Worm (Caenorhabditis elegans) whole organism, young adult: ENCODE results near the gene ZK686.6.

Experiments used
- B0019.2 ChIP-seq: fragments of 200-800 bp; sonication (Bioruptor generic); conservative IDR thresholded peaks from 2 replicates; pipeline ENCODE4 v1.3.6; 2022; ENCODE audit warnings: missing genetic modification reagents, missing genetic modification characterization, missing compliant biosample characterization
- B0035.1 ChIP-seq: sonication (generic microtip); optimal IDR thresholded peaks from 2 replicates; lab custom pipeline; 2016; ENCODE audit warnings: missing genetic modification characterization, mild to moderate bottlenecking, missing compliant biosample characterization, missing genotype, missing genetic modification reagents
- D2030.7 ChIP-seq: fragments of 200-800 bp; sonication (Bioruptor generic); IDR thresholded peaks from 2 replicates; pipeline ENCODE4 v1.3.6; 2022; ENCODE audit warnings: missing genetic modification reagents, missing genetic modification characterization, missing compliant biosample characterization
- F23B12.7 ChIP-seq: sonication (generic microtip); optimal IDR thresholded peaks from 2 replicates; lab custom pipeline; 2017; ENCODE audit warnings: missing genetic modification characterization, mild to moderate bottlenecking, missing compliant biosample characterization, antibody characterized with exemption, moderate library complexity; ENCODE audit not compliant: insufficient read depth
- F49E8.2 ChIP-seq: sonication (generic microtip); optimal IDR thresholded peaks from 3 replicates; lab custom pipeline; 2017; ENCODE audit warnings: missing genetic modification characterization, mild to moderate bottlenecking, missing compliant biosample characterization, antibody characterized with exemption, moderate library complexity; ENCODE audit not compliant: insufficient read depth
- F57A8.1 ChIP-seq: fragments of 200-800 bp; sonication (Bioruptor generic); optimal IDR thresholded peaks from 2 replicates; lab custom pipeline; 2018; ENCODE audit warnings: mild to moderate bottlenecking, missing genetic modification characterization, moderate library complexity, missing compliant biosample characterization
- K11D2.4 ChIP-seq: fragments of 200-800 bp; sonication (Bioruptor generic); IDR thresholded peaks from 2 replicates; pipeline ENCODE4 v1.3.6; 2022; ENCODE audit warnings: missing genetic modification reagents, missing genetic modification characterization, missing compliant biosample characterization
- K12H6.12 ChIP-seq: fragments of 200-800 bp; sonication (Bioruptor generic); optimal IDR thresholded peaks from 2 replicates; lab custom pipeline; 2018; ENCODE audit warnings: mild to moderate bottlenecking, missing genetic modification characterization, missing compliant biosample characterization
- ama-1 ChIP-seq, 3 experiments: fragments of 150-350 bp in 1 of 3; sonication (generic microtip) in 2 of 3; optimal IDR thresholded peaks; 2 replicates each; lab custom pipeline; 2014 to 2018; ENCODE audit warnings: missing biosample characterization in 2 of 3, missing genetic modification characterization in 2 of 3, missing genetic modification reagents in 2 of 3
- attf-5 ChIP-seq: fragments of 200-800 bp; sonication (Bioruptor generic); optimal IDR thresholded peaks from 2 replicates; lab custom pipeline; 2018; ENCODE audit warnings: mild to moderate bottlenecking, missing genetic modification characterization, missing compliant biosample characterization
- cebp-1 ChIP-seq, 2 experiments: fragments of 200-800 bp in 1 of 2; sonication (Bioruptor generic) in 1 of 2; sonication (generic microtip) in 1 of 2; IDR thresholded peaks in 1 of 2; optimal IDR thresholded peaks in 1 of 2; 2 replicates each; pipeline versions ENCODE4 v1.3.6 to Lab custom; 2017 to 2022; ENCODE audit warnings: missing compliant biosample characterization in 2 of 2, missing genetic modification characterization in 2 of 2, mild to moderate bottlenecking in 1 of 2, missing genetic modification reagents in 1 of 2, moderate library complexity in 1 of 2
- ceh-100 ChIP-seq: fragments of 200-800 bp; sonication (Bioruptor generic); IDR thresholded peaks from 2 replicates; pipeline ENCODE4 v1.3.6; 2022; ENCODE audit warnings: missing genetic modification reagents, missing genetic modification characterization, missing compliant biosample characterization
- ceh-27 ChIP-seq: fragments of 200-800 bp; sonication (Bioruptor generic); optimal IDR thresholded peaks from 2 replicates; lab custom pipeline; 2018; ENCODE audit warnings: mild to moderate bottlenecking, missing genetic modification characterization, moderate library complexity, missing compliant biosample characterization
- dox-1 ChIP-seq: fragments of 200-800 bp; sonication (Bioruptor generic); IDR thresholded peaks from 2 replicates; pipeline ENCODE4 v1.3.6; 2022; ENCODE audit warnings: missing genetic modification reagents, missing genetic modification characterization, missing compliant biosample characterization
- egl-44 ChIP-seq: fragments of 200-800 bp; sonication (Bioruptor generic); IDR thresholded peaks from 2 replicates; pipeline ENCODE4 v1.3.6; 2022; ENCODE audit warnings: missing genetic modification reagents, missing genetic modification characterization, missing compliant biosample characterization
- ekl-4 ChIP-seq: fragments of 200-800 bp; sonication (Bioruptor generic); IDR thresholded peaks from 2 replicates; pipeline ENCODE4 v1.3.6; 2022; ENCODE audit warnings: missing genetic modification reagents, missing genetic modification characterization, missing compliant biosample characterization
- fkh-3 ChIP-seq: sonication (generic microtip); optimal IDR thresholded peaks from 2 replicates; lab custom pipeline; 2016; ENCODE audit warnings: mild to moderate bottlenecking, missing genetic modification characterization, missing compliant biosample characterization
- hmg-1.2 ChIP-seq: fragments of 200-800 bp; sonication (Bioruptor generic); IDR thresholded peaks from 2 replicates; pipeline ENCODE4 v1.3.6; 2022; ENCODE audit warnings: missing genetic modification reagents, missing genetic modification characterization, missing compliant biosample characterization
- lin-26 ChIP-seq: fragments of 200-800 bp; sonication (Bioruptor generic); IDR thresholded peaks from 2 replicates; pipeline ENCODE4 v1.3.6; 2022; ENCODE audit warnings: missing genetic modification reagents, missing genetic modification characterization, missing compliant biosample characterization
- lin-35 ChIP-seq, 3 experiments: fragments of 150-350 bp in 2 of 3; sonication (generic microtip) in 1 of 3; optimal IDR thresholded peaks; 2 replicates each; lab custom pipeline; 2014 to 2018; ENCODE audit warnings: missing biosample characterization in 3 of 3, missing genetic modification characterization in 3 of 3, missing genetic modification reagents in 3 of 3
- lin-40 ChIP-seq: sonication (generic microtip); optimal IDR thresholded peaks from 2 replicates; lab custom pipeline; 2016; ENCODE audit warnings: missing genetic modification characterization, mild to moderate bottlenecking, missing compliant biosample characterization, missing genotype, missing genetic modification reagents
- lin-54 ChIP-seq: fragments of 200-800 bp; sonication (Bioruptor generic); optimal IDR thresholded peaks from 2 replicates; lab custom pipeline; 2018; ENCODE audit warnings: mild to moderate bottlenecking, missing genetic modification characterization, missing compliant biosample characterization
- madf-10 ChIP-seq: sonication (generic microtip); optimal IDR thresholded peaks from 2 replicates; lab custom pipeline; 2016; ENCODE audit warnings: mild to moderate bottlenecking, missing genetic modification characterization, missing compliant biosample characterization
- madf-3 ChIP-seq: fragments of 200-800 bp; sonication (Bioruptor generic); IDR thresholded peaks from 2 replicates; pipeline ENCODE4 v1.3.6; 2022; ENCODE audit warnings: missing genetic modification reagents, missing genetic modification characterization, missing compliant biosample characterization
- mel-28 ChIP-seq: sonication (generic microtip); optimal IDR thresholded peaks from 2 replicates; lab custom pipeline; 2016; ENCODE audit warnings: borderline replicate concordance, mild to moderate bottlenecking, missing genetic modification characterization, missing compliant biosample characterization
- nfya-2 ChIP-seq: fragments of 200-800 bp; sonication (Bioruptor generic); IDR thresholded peaks from 2 replicates; pipeline ENCODE4 v1.3.6; 2022; ENCODE audit warnings: missing genetic modification reagents, missing genetic modification characterization, missing compliant biosample characterization
- nfyb-1 ChIP-seq: fragments of 200-800 bp; sonication (Bioruptor generic); IDR thresholded peaks from 2 replicates; pipeline ENCODE4 v1.3.6; 2022; ENCODE audit warnings: missing genetic modification reagents, missing genetic modification characterization, missing compliant biosample characterization
- nhr-80 ChIP-seq: sonication (generic microtip); optimal IDR thresholded peaks from 2 replicates; lab custom pipeline; 2016; ENCODE audit warnings: missing genetic modification characterization, missing compliant biosample characterization
- rcor-1 ChIP-seq: fragments of 200-800 bp; sonication (Bioruptor generic); IDR thresholded peaks from 2 replicates; pipeline ENCODE4 v1.3.6; 2022; ENCODE audit warnings: missing genetic modification reagents, missing genetic modification characterization, missing compliant biosample characterization
- rpc-1 ChIP-seq, 2 experiments: fragments of 150-350 bp in 1 of 2; sonication (generic microtip) in 1 of 2; optimal IDR thresholded peaks; 2 replicates each; lab custom pipeline; 2014 to 2018; ENCODE audit warnings: missing biosample characterization in 1 of 2, missing genetic modification characterization in 1 of 2, missing genetic modification reagents in 1 of 2, missing genotype in 1 of 2
- snpc-1.1 ChIP-seq: sonication (generic microtip); optimal IDR thresholded peaks from 2 replicates; lab custom pipeline; 2017; ENCODE audit warnings: missing genetic modification characterization, mild to moderate bottlenecking, missing compliant biosample characterization, antibody characterized with exemption, moderate library complexity, missing genotype, missing genetic modification reagents; ENCODE audit not compliant: insufficient read depth
- snpc-1.3 ChIP-seq: sonication (generic microtip); optimal IDR thresholded peaks from 2 replicates; lab custom pipeline; 2017; ENCODE audit warnings: missing genetic modification characterization, mild to moderate bottlenecking, missing compliant biosample characterization, antibody characterized with exemption, moderate library complexity, missing genotype, missing genetic modification reagents; ENCODE audit not compliant: insufficient read depth
- snpc-4 ChIP-seq, 5 experiments: fragments of 150-350 bp in 1 of 5; sonication (generic microtip) in 4 of 5; optimal IDR thresholded peaks; 2 replicates each; lab custom pipeline; 2014 to 2018; ENCODE audit warnings: missing genetic modification characterization in 5 of 5, missing biosample characterization in 3 of 5, antibody characterized with exemption in 2 of 5, mild to moderate bottlenecking in 2 of 5, missing compliant biosample characterization in 2 of 5, missing genotype in 2 of 5, moderate library complexity in 2 of 5, missing genetic modification reagents in 1 of 5
- somi-1 ChIP-seq: fragments of 200-800 bp; sonication (Bioruptor generic); optimal IDR thresholded peaks from 2 replicates; lab custom pipeline; 2018; ENCODE audit warnings: mild to moderate bottlenecking, missing genetic modification characterization, missing compliant biosample characterization
- zfh-2 ChIP-seq: fragments of 200-800 bp; sonication (Bioruptor generic); conservative IDR thresholded peaks from 2 replicates; pipeline ENCODE4 v1.3.6; 2022; ENCODE audit warnings: missing genetic modification reagents, missing genetic modification characterization, missing compliant biosample characterization
- ztf-3 ChIP-seq: fragments of 200-800 bp; sonication (Bioruptor generic); optimal IDR thresholded peaks from 2 replicates; lab custom pipeline; 2018; ENCODE audit warnings: mild to moderate bottlenecking, missing genetic modification characterization, missing compliant biosample characterization

The ZK686.6 gene

ce11 chrIII:7725483-7726250 lies 47.1 kb downstream of the ZK686.6 start:
- TF ChIP-seq mel-28 = no peak
- TF ChIP-seq attf-5 (GFP tag; lab: Kevin White, UChicago) = no peak
- TF ChIP-seq hmg-1.2 (GFP tag; lab: Robert Waterston, UW) = peak; percentile 5; the same call in 1 of the 2 replicates
- no peak for TF ChIP-seq egl-44 (GFP tag; lab: Robert Waterston, UW)
- peak; percentile 27 for TF ChIP-seq ceh-27 (GFP tag; lab: Kevin White, UChicago)
- TF ChIP-seq F57A8.1 (GFP tag; lab: Kevin White, UChicago) = no peak
- TF ChIP-seq ekl-4 (GFP tag; lab: Robert Waterston, UW) = 0 out of 2 replicates have a peak, but pooled peaks have one; percentile 45
- TF ChIP-seq F49E8.2 (tag; lab: Kevin White, UChicago) = no peak
- TF ChIP-seq F23B12.7 (tag; lab: Kevin White, UChicago) = no peak
- TF ChIP-seq K11D2.4 (GFP tag; lab: Robert Waterston, UW) = no peak
- TF ChIP-seq madf-3 (GFP tag; lab: Robert Waterston, UW) = no peak
- TF ChIP-seq zfh-2 (GFP tag; lab: Robert Waterston, UW) = peak; percentile 39; the same call in 1 of the 2 replicates
- TF ChIP-seq ceh-100 (GFP tag; lab: Robert Waterston, UW) = no peak
- no peak for TF ChIP-seq cebp-1 (GFP tag; IDR thresholded peaks at IDR 0.05; lab: Robert Waterston, UW)
- TF ChIP-seq cebp-1 (tag; optimal IDR thresholded peaks at IDR 0.05; lab: Kevin White, UChicago) = peak; percentile 8
- TF ChIP-seq somi-1 (GFP tag; lab: Kevin White, UChicago) = no peak
- peak; percentile 27; the same call in 1 of the 2 replicates for TF ChIP-seq nfyb-1
- TF ChIP-seq madf-10 (tag; lab: Kevin White, UChicago) = no peak
- TF ChIP-seq B0019.2 (GFP tag; lab: Robert Waterston, UW) = no peak
- TF ChIP-seq B0035.1 = no peak
- TF ChIP-seq lin-35 (GFP tag; optimal IDR thresholded peaks at IDR 0.05; lab: Kevin White, UChicago) = peak in 1 of 3 experiments; percentile 37
- no peak for TF ChIP-seq ztf-3 (GFP tag; lab: Kevin White, UChicago)
- no peak for TF ChIP-seq ama-1 (optimal IDR thresholded peaks at IDR 0.05; lab: Kevin White, UChicago)
- peak in 1 of 2 experiments; percentile 33 for TF ChIP-seq ama-1 (GFP tag; optimal IDR thresholded peaks at IDR 0.05; lab: Kevin White, UChicago)
- TF ChIP-seq rpc-1 (optimal IDR thresholded peaks at IDR 0.05; lab: Kevin White, UChicago) = no peak
- TF ChIP-seq rpc-1 (tag; optimal IDR thresholded peaks at IDR 0.05; lab: Kevin White, UChicago) = no peak
- TF ChIP-seq snpc-4 (GFP tag; optimal IDR thresholded peaks at IDR 0.05; lab: Kevin White, UChicago) = no peak
- TF ChIP-seq snpc-4 (tag; optimal IDR thresholded peaks at IDR 0.05; lab: Kevin White, UChicago) = no peak
- peak; percentile 36; the same call in 1 of the 2 replicates for TF ChIP-seq dox-1 (GFP tag; lab: Robert Waterston, UW)
- peak; percentile 16 for TF ChIP-seq K12H6.12 (tag; lab: Kevin White, UChicago)
- no peak for TF ChIP-seq fkh-3
- TF ChIP-seq, all 124 proteins: peak for 10

- TF ChIP-seq lin-54 (GFP tag; lab: Kevin White, UChicago) (no peak), somi-1 (GFP tag; lab: Kevin White, UChicago) (peak; percentile 10), cebp-1 (GFP tag; IDR thresholded peaks at IDR 0.05; lab: Robert Waterston, UW) (peak; percentile 36; the same call in 1 of the 2 replicates), cebp-1 (tag; optimal IDR thresholded peaks at IDR 0.05; lab: Kevin White, UChicago) (peak; percentile 93), D2030.7 (GFP tag; lab: Robert Waterston, UW) (no peak), K12H6.12 (tag; lab: Kevin White, UChicago) (peak; percentile 58)
These were observed 48.4 kb downstream of the ZK686.6 start for ce11 chrIII:7724433-7724832.

- TF ChIP-seq somi-1 (GFP tag; lab: Kevin White, UChicago) = peak; percentile 16
- TF ChIP-seq nhr-80 = no peak
- no peak for TF ChIP-seq nfya-2 (GFP tag; lab: Robert Waterston, UW)
- TF ChIP-seq cebp-1 (GFP tag; IDR thresholded peaks at IDR 0.05; lab: Robert Waterston, UW) = no peak
- no peak for TF ChIP-seq cebp-1 (tag; optimal IDR thresholded peaks at IDR 0.05; lab: Kevin White, UChicago)
- TF ChIP-seq ceh-27 (GFP tag; lab: Kevin White, UChicago) = peak; percentile 30
- TF ChIP-seq snpc-1.1 (tag; lab: Kevin White, UChicago) = no peak
- no peak for TF ChIP-seq snpc-1.3 (tag; lab: Kevin White, UChicago)
- peak; percentile 10 for TF ChIP-seq attf-5 (GFP tag; lab: Kevin White, UChicago)
- TF ChIP-seq K12H6.12 (tag; lab: Kevin White, UChicago) = peak; percentile 57
- TF ChIP-seq lin-26 (GFP tag; lab: Robert Waterston, UW) = peak; percentile 32; the same call in 1 of the 2 replicates
- peak; percentile 27; the same call in 1 of the 2 replicates for TF ChIP-seq hmg-1.2 (GFP tag; lab: Robert Waterston, UW)
- TF ChIP-seq rcor-1 (GFP tag; lab: Robert Waterston, UW) = 0 out of 2 replicates have a peak, but pooled peaks have one; percentile 22
- TF ChIP-seq ama-1 (optimal IDR thresholded peaks at IDR 0.05; lab: Kevin White, UChicago) = peak; percentile 27
- TF ChIP-seq ama-1 (GFP tag; optimal IDR thresholded peaks at IDR 0.05; lab: Kevin White, UChicago) = no peak
- TF ChIP-seq lin-40 = peak; percentile 66
These were observed 49.3 kb downstream of the ZK686.6 start for ce11 chrIII:7723412-7724068.
